Fruit fly (Drosophila melanogaster): ENCODE results near the gene CG31809.

DNA sequence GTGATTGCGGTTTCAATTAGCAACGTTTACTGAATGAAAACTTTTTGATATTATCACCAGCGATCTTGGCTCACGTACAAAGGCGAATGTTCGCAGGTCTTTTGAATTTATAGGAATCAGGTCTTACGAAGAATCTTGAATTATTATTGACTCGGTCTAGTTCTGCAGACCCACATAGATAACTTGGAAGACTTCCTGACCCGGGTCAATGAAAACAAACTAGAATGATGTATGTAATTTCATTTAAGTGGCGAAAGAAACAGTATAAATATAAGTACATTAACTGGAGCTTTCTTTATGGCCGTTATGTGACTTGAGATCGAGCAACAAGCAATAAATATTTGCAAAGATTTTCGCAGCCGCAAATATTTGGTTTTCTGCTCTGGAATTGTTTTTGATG, 24.1 kb downstream of the CG31809 start, which contains the start of gene CG13282:
- TF ChIP-seq fd96Ca (GFP tag; IDR thresholded peaks at IDR 0.05) = no peak
- TF ChIP-seq CG8159 (tag; optimal IDR thresholded peaks at IDR 0.05) = no peak
- no peak for TF ChIP-seq CG8301 (tag; optimal IDR thresholded peaks at IDR 0.05)
- no peak for TF ChIP-seq CG12605 (GFP tag; IDR thresholded peaks at IDR 0.05)
- no peak for TF ChIP-seq CG32121 (GFP tag; IDR thresholded peaks at IDR 0.05)
- no peak for TF ChIP-seq gl (tag; optimal IDR thresholded peaks at IDR 0.05)
- TF ChIP-seq CG34367 (tag; optimal IDR thresholded peaks at IDR 0.05) = no peak
- TF ChIP-seq D1 (tag; optimal IDR thresholded peaks at IDR 0.05) = no peak
